Worm (Caenorhabditis elegans): Measurements from ENCODE around the gene F44E5.17.

The F44E5.17 gene

ce11 chrII:11748494-11748893 is at the start of gene F44E5.17, which contains the start of gene gpb-1:
F44E5.17 (minus strand) TSS chrII:11748594.
gpb-1 (minus strand) TSS chrII:11748611.
- no peak for TF ChIP-seq blmp-1 (tag; optimal IDR thresholded peaks at IDR 0.05; ENCODE audit: insufficient read depth)
- TF ChIP-seq unc-55 (GFP tag; optimal IDR thresholded peaks at IDR 0.05), result no peak
- no peak for TF ChIP-seq dmd-4 (tag; optimal IDR thresholded peaks at IDR 0.05)
- no peak for TF ChIP-seq ztf-4 (tag; optimal IDR thresholded peaks at IDR 0.05)
- no peak for TF ChIP-seq Y55F3AM.14 (GFP tag; optimal IDR thresholded peaks at IDR 0.05)
- TF ChIP-seq peb-1 (tag; optimal IDR thresholded peaks at IDR 0.05), result no peak

- TF ChIP-seq fos-1 (tag; optimal IDR thresholded peaks at IDR 0.05) (peak; percentile 17), zag-1 (tag; optimal IDR thresholded peaks at IDR 0.05) (no peak)
Measured at ce11 chrII:11797194-11797593, 48.8 kb upstream of the F44E5.17 start.

DNA sequence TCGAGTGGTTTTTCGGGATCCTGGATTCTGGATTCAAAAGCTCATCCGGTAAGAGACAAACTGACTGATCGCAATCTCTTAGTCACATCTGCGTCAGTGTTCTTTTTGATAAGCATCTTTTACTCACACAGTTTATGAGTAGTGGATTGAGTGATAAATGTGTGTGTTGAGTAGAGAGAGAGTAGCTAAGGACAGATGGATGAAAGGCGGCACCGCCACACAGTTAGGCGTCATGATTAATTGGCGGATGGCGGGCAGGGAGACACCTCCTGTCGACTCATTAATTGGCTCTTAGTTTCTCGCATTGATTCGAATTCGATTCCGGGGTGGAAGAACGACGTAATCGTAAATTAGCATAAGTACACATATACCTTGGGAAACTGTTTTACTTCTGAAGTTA is 46.0 kb upstream of the F44E5.17 start:
- TF ChIP-seq ceh-16 (tag; optimal IDR thresholded peaks at IDR 0.05) (peak; percentile 54), R02D3.7 (tag; optimal IDR thresholded peaks at IDR 0.05) (no peak)

DNA sequence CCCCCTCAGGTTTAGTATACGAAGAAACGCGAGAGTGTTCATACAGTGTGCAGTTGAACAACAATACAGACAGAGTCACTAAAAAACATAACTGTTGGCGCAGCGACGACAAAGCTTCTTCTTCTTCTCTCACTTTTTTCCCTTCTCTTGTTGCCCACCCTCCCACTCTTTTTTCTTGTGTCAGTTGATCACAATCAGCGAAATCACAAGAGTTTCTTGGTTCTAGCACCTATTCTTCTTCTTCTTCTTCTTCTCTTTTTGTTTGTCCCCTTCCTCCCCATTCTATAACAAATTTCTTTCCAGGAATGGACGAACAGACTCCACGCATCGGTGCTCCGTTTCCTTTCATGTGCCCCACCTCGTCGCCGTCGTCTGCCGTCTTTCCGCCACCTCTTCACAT is 42.1 kb upstream of the F44E5.17 start, which contains the start of gene F43G6.4:
F43G6.4 (plus strand) TSS at position 301 of the 400 bp plus-strand sequence.
- TF ChIP-seq ztf-1 (GFP tag; conservative IDR thresholded peaks at IDR 0.05), result no peak
- no peak for TF ChIP-seq dmd-4 (tag; optimal IDR thresholded peaks at IDR 0.05)
- TF ChIP-seq ceh-82 (tag; optimal IDR thresholded peaks at IDR 0.05), result no peak
- no peak for TF ChIP-seq mab-5 (tag; optimal IDR thresholded peaks at IDR 0.05)
- TF ChIP-seq lin-11 (tag; optimal IDR thresholded peaks at IDR 0.05), result no peak
- TF ChIP-seq peb-1 (tag; optimal IDR thresholded peaks at IDR 0.05), result no peak
- TF ChIP-seq snpc-4 (tag; optimal IDR thresholded peaks at IDR 0.05), result no peak
- no peak for TF ChIP-seq nhr-25 (tag; optimal IDR thresholded peaks at IDR 0.05)
- no peak for TF ChIP-seq nhr-23 (tag; optimal IDR thresholded peaks at IDR 0.05)
- no peak for TF ChIP-seq sma-3 (GFP tag; optimal IDR thresholded peaks at IDR 0.05)
- TF ChIP-seq zag-1 (tag; optimal IDR thresholded peaks at IDR 0.05), result no peak
- no peak for TF ChIP-seq ztf-4 (tag; optimal IDR thresholded peaks at IDR 0.05)
- TF ChIP-seq Y55F3AM.14 (GFP tag; optimal IDR thresholded peaks at IDR 0.05), result no peak
- TF ChIP-seq nhr-21 (tag; optimal IDR thresholded peaks at IDR 0.05), result no peak
- no peak for TF ChIP-seq nhr-6 (tag; optimal IDR thresholded peaks at IDR 0.05)
- TF ChIP-seq sma-9 (GFP tag; optimal IDR thresholded peaks at IDR 0.05), result no peak
- no peak for TF ChIP-seq sma-9 (tag; optimal IDR thresholded peaks at IDR 0.05)
- no peak for TF ChIP-seq unc-62 (GFP tag; optimal IDR thresholded peaks at IDR 0.05)
- no peak for TF ChIP-seq unc-55 (GFP tag; optimal IDR thresholded peaks at IDR 0.05)
- no peak for TF ChIP-seq lin-39 (tag; optimal IDR thresholded peaks at IDR 0.05)

- no peak for TF ChIP-seq Y55F3AM.14 (GFP tag; optimal IDR thresholded peaks at IDR 0.05)
- no peak for TF ChIP-seq nhr-11 (tag; optimal IDR thresholded peaks at IDR 0.05)
- no peak for TF ChIP-seq alr-1 (tag; optimal IDR thresholded peaks at IDR 0.05)
- TF ChIP-seq mdl-1 (tag; optimal IDR thresholded peaks at IDR 0.05), result no peak
- TF ChIP-seq C34F6.9 (tag; optimal IDR thresholded peaks at IDR 0.05), result no peak
- no peak for TF ChIP-seq lin-39 (tag; optimal IDR thresholded peaks at IDR 0.05)
- no peak for TF ChIP-seq nhr-77 (tag; optimal IDR thresholded peaks at IDR 0.05)
- TF ChIP-seq peb-1 (tag; optimal IDR thresholded peaks at IDR 0.05), result no peak
- no peak for TF ChIP-seq nhr-21 (tag; optimal IDR thresholded peaks at IDR 0.05)
- no peak for TF ChIP-seq ama-1 (optimal IDR thresholded peaks at IDR 0.05)
- no peak for TF ChIP-seq nhr-6 (tag; optimal IDR thresholded peaks at IDR 0.05)
- no peak for TF ChIP-seq ztf-11 (tag; optimal IDR thresholded peaks at IDR 0.05)
Measured at ce11 chrII:11788025-11788424, 39.6 kb upstream of the F44E5.17 start.

- TF ChIP-seq lsy-2 (tag; optimal IDR thresholded peaks at IDR 0.05), result peak in 1 of 2 experiments; percentile 91
- TF ChIP-seq crh-2 (tag; optimal IDR thresholded peaks at IDR 0.05), result no peak
Measured at ce11 chrII:11782493-11782892, 34.1 kb upstream of the F44E5.17 start, which contains the start of gene F43G6.16. F43G6.16 (minus strand) TSS chrII:11782633.

Data from whole organism, L2 larva.